Fruit fly (Drosophila melanogaster) S2 (cell line): ENCODE results near the gene Adsl.

ENCODE experiments used
- CG8478 ChIP-seq: fragments of >200 bp; optimal IDR thresholded peaks from 2 replicates; lab custom pipeline; 2018
- CTCF ChIP-seq, 2 experiments: fragments of >200 bp; optimal IDR thresholded peaks; 2 replicates each; lab custom pipeline; 2018

DNA sequence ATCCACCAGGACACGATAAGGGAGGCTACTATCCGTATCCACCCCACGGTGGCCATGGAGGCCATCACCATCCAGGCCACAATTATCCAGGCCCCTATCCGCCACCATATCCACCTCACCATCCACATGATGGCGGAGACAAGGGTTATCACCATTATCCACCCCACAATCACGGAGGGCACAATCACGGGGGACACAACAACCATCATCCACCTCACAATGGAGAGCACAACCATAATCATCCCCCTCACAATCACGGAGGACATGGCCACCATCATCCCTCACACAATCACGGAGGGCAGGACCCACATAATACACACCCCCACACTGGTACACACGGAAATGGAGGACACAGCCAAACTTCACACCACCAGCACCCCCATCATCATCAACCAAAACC lies 8.9 kb upstream of the Adsl start:
- no peak for TF ChIP-seq CTCF (optimal IDR thresholded peaks at IDR 0.05; lab: Kevin White, UChicago)
- no peak for TF ChIP-seq CG8478 (lab: Kevin White, UChicago)
